Worm (Caenorhabditis elegans) whole organism, L2 larva: ENCODE results near the gene Y37A1B.4.

ENCODE experiments used
- C34F6.9 ChIP-seq: fragments of 150-350 bp; optimal IDR thresholded peaks from 2 replicates; lab custom pipeline; 2014; ENCODE audit warnings: missing biosample characterization, missing genetic modification characterization
- F13H6.1 ChIP-seq: sonication (generic microtip); optimal IDR thresholded peaks from 2 replicates; lab custom pipeline; 2016; ENCODE audit warnings: missing genetic modification characterization, missing compliant biosample characterization
- R02D3.7 ChIP-seq: fragments of 150-350 bp; optimal IDR thresholded peaks from 2 replicates; lab custom pipeline; 2014; ENCODE audit warnings: missing biosample characterization, missing genetic modification characterization
- ZK546.5 ChIP-seq: sonication (generic microtip); optimal IDR thresholded peaks from 2 replicates; lab custom pipeline; 2017; ENCODE audit warnings: missing biosample characterization, missing genetic modification characterization
- alr-1 ChIP-seq: fragments of 150-350 bp; optimal IDR thresholded peaks from 2 replicates; lab custom pipeline; 2014; ENCODE audit warnings: missing biosample characterization, missing genetic modification characterization
- aly-2 ChIP-seq: fragments of 150-350 bp; optimal IDR thresholded peaks from 2 replicates; lab custom pipeline; 2014; ENCODE audit warnings: missing biosample characterization, missing genetic modification characterization
- ama-1 ChIP-seq: fragments of 150-350 bp; optimal IDR thresholded peaks from 2 replicates; lab custom pipeline; 2018; ENCODE audit warnings: inconsistent platforms
- blmp-1 ChIP-seq: sonication (generic microtip); optimal IDR thresholded peaks from 2 replicates; lab custom pipeline; 2017; ENCODE audit warnings: missing genetic modification characterization, mild to moderate bottlenecking, missing compliant biosample characterization, antibody characterized with exemption, moderate library complexity; ENCODE audit not compliant: insufficient read depth
- ceh-82 ChIP-seq: fragments of 150-350 bp; optimal IDR thresholded peaks from 2 replicates; lab custom pipeline; 2014; ENCODE audit warnings: missing biosample characterization, missing genetic modification characterization
- crh-2 ChIP-seq: sonication (generic microtip); optimal IDR thresholded peaks from 2 replicates; lab custom pipeline; 2017; ENCODE audit warnings: missing biosample characterization, missing genetic modification characterization
- dmd-4 ChIP-seq: sonication (generic microtip); optimal IDR thresholded peaks from 2 replicates; lab custom pipeline; 2017; ENCODE audit warnings: missing biosample characterization, missing genetic modification characterization
- elt-1 ChIP-seq: fragments of 150-350 bp; optimal IDR thresholded peaks from 2 replicates; lab custom pipeline; 2014; ENCODE audit warnings: missing biosample characterization, missing genetic modification characterization
- elt-3 ChIP-seq: sonication (generic microtip); optimal IDR thresholded peaks from 2 replicates; lab custom pipeline; 2017; ENCODE audit warnings: missing biosample characterization, missing genetic modification characterization
- fos-1 ChIP-seq: fragments of 150-350 bp; optimal IDR thresholded peaks from 2 replicates; lab custom pipeline; 2014; ENCODE audit warnings: missing biosample characterization, missing genetic modification characterization
- gmeb-1 ChIP-seq: fragments of 150-350 bp; optimal IDR thresholded peaks from 2 replicates; lab custom pipeline; 2014; ENCODE audit warnings: missing biosample characterization, missing genetic modification characterization
- lsy-2 ChIP-seq, 2 experiments: fragments of 150-350 bp in 1 of 2; sonication (generic microtip) in 1 of 2; optimal IDR thresholded peaks; 2 replicates each; lab custom pipeline; 2014 to 2017; ENCODE audit warnings: missing biosample characterization in 2 of 2, missing genetic modification characterization in 2 of 2
- mab-5 ChIP-seq: fragments of 150-350 bp; optimal IDR thresholded peaks from 2 replicates; lab custom pipeline; 2014; ENCODE audit warnings: missing biosample characterization, missing genetic modification characterization
- mbf-1 ChIP-seq: sonication (generic microtip); optimal IDR thresholded peaks from 2 replicates; lab custom pipeline; 2017; ENCODE audit warnings: missing biosample characterization, missing genetic modification characterization
- mdl-1 ChIP-seq, 2 experiments: fragments of 150-350 bp in 1 of 2; sonication (generic microtip) in 1 of 2; optimal IDR thresholded peaks; 2 replicates each; lab custom pipeline; 2017; ENCODE audit warnings: missing biosample characterization in 2 of 2, missing genetic modification characterization in 2 of 2
- nhr-10 ChIP-seq: sonication (generic microtip); optimal IDR thresholded peaks from 2 replicates; lab custom pipeline; 2017; ENCODE audit warnings: missing biosample characterization, missing genetic modification characterization
- nhr-11 ChIP-seq: fragments of 150-350 bp; optimal IDR thresholded peaks from 2 replicates; lab custom pipeline; 2014; ENCODE audit warnings: missing biosample characterization, missing genetic modification characterization
- nhr-12 ChIP-seq: fragments of 150-350 bp; optimal IDR thresholded peaks from 2 replicates; lab custom pipeline; 2014; ENCODE audit warnings: missing biosample characterization, missing genetic modification characterization
- nhr-129 ChIP-seq: fragments of 150-350 bp; optimal IDR thresholded peaks from 2 replicates; lab custom pipeline; 2014; ENCODE audit warnings: missing biosample characterization, missing genetic modification characterization
- nhr-21 ChIP-seq: fragments of 150-350 bp; optimal IDR thresholded peaks from 2 replicates; lab custom pipeline; 2014; ENCODE audit warnings: missing biosample characterization, missing genetic modification characterization
- nhr-23 ChIP-seq: fragments of 150-350 bp; optimal IDR thresholded peaks from 2 replicates; lab custom pipeline; 2014; ENCODE audit warnings: missing biosample characterization, missing genetic modification reagents, missing genetic modification characterization
- nhr-25 ChIP-seq: fragments of 150-350 bp; sonication (generic microtip); optimal IDR thresholded peaks from 3 replicates; lab custom pipeline; 2014; ENCODE audit warnings: missing biosample characterization, missing genetic modification characterization
- nhr-77 ChIP-seq: fragments of 150-350 bp; optimal IDR thresholded peaks from 2 replicates; lab custom pipeline; 2014; ENCODE audit warnings: missing biosample characterization, missing genetic modification characterization
- peb-1 ChIP-seq: fragments of 150-350 bp; optimal IDR thresholded peaks from 2 replicates; lab custom pipeline; 2014; ENCODE audit warnings: missing biosample characterization, missing genetic modification characterization
- sem-4 ChIP-seq: fragments of 150-350 bp; optimal IDR thresholded peaks from 2 replicates; lab custom pipeline; 2014; ENCODE audit warnings: missing biosample characterization, missing genetic modification reagents, missing genetic modification characterization
- skn-1 ChIP-seq: sonication (generic microtip); optimal IDR thresholded peaks from 2 replicates; lab custom pipeline; 2017; ENCODE audit warnings: missing biosample characterization, missing genetic modification characterization
- sma-3 ChIP-seq: sonication (generic microtip); optimal IDR thresholded peaks from 2 replicates; lab custom pipeline; 2016; ENCODE audit warnings: missing genetic modification reagents, missing genetic modification characterization, missing compliant biosample characterization
- snpc-4 ChIP-seq: fragments of 150-350 bp; optimal IDR thresholded peaks from 2 replicates; lab custom pipeline; 2014; ENCODE audit warnings: missing biosample characterization, missing genetic modification characterization
- unc-39 ChIP-seq: fragments of 150-350 bp; optimal IDR thresholded peaks from 2 replicates; lab custom pipeline; 2014; ENCODE audit warnings: missing biosample characterization, missing genetic modification characterization
- unc-55 ChIP-seq: fragments of 150-350 bp; sonication (generic microtip); optimal IDR thresholded peaks from 3 replicates; lab custom pipeline; 2014; ENCODE audit warnings: missing biosample characterization, missing genetic modification reagents, missing genetic modification characterization
- unc-62 ChIP-seq: fragments of 150-350 bp; optimal IDR thresholded peaks from 2 replicates; lab custom pipeline; 2014; ENCODE audit warnings: missing biosample characterization, missing genetic modification reagents, missing genetic modification characterization
- zag-1 ChIP-seq: fragments of 150-350 bp; optimal IDR thresholded peaks from 2 replicates; lab custom pipeline; 2014; ENCODE audit warnings: missing biosample characterization, missing genetic modification characterization
- ztf-1 ChIP-seq: fragments of 200-800 bp; sonication (Bioruptor generic); conservative IDR thresholded peaks from 2 replicates; pipeline ENCODE4 v1.3.6; 2022; ENCODE audit warnings: missing genetic modification characterization, missing compliant biosample characterization

Y37A1B.4 gene

ce11 chrIV:14060612-14061011 lies at the start of gene Y37A1B.4:
Gene Y37A1B.4 (minus strand): TSS chrIV:14060712.
- no peak for TF ChIP-seq sma-3 (GFP tag; lab: Kevin White, UChicago)
- no peak for TF ChIP-seq zag-1
- TF ChIP-seq snpc-4 (tag; lab: Kevin White, UChicago) = no peak
- TF ChIP-seq crh-2 (tag; lab: Kevin White, UChicago) = no peak
- TF ChIP-seq C34F6.9 (tag; lab: Kevin White, UChicago) = no peak
- no peak for TF ChIP-seq skn-1 (tag; lab: Kevin White, UChicago)
- TF ChIP-seq sem-4 (tag; lab: Kevin White, UChicago) = no peak
- no peak for TF ChIP-seq ama-1 (lab: Kevin White, UChicago)

- TF ChIP-seq skn-1 (tag; lab: Kevin White, UChicago) = no peak
- no peak for TF ChIP-seq mbf-1 (tag; lab: Kevin White, UChicago)
- TF ChIP-seq crh-2 (tag; lab: Kevin White, UChicago) = no peak
Measured at ce11 chrIV:14107647-14108046, 47.1 kb upstream of the Y37A1B.4 start.

ce11 chrIV:14106274-14106673 lies 45.8 kb upstream of the Y37A1B.4 start, which contains the start of gene ins-34:
Gene ins-34 (plus strand): TSS chrIV:14106574.
- no peak for TF ChIP-seq gmeb-1 (tag; lab: Kevin White, UChicago)
- TF ChIP-seq unc-62 (GFP tag; lab: Kevin White, UChicago) = no peak
- TF ChIP-seq mbf-1 (tag; lab: Kevin White, UChicago) = no peak
- TF ChIP-seq nhr-77 (tag; lab: Kevin White, UChicago) = no peak

ce11 chrIV:14104745-14105144 lies 44.2 kb upstream of the Y37A1B.4 start:
- no peak for TF ChIP-seq alr-1 (tag; lab: Kevin White, UChicago)
- TF ChIP-seq nhr-12 = no peak
- TF ChIP-seq lsy-2 (tag; optimal IDR thresholded peaks at IDR 0.05; lab: Kevin White, UChicago) = no peak
- no peak for TF ChIP-seq F13H6.1 (tag; lab: Kevin White, UChicago)
- no peak for TF ChIP-seq ceh-82
- TF ChIP-seq peb-1 (tag; lab: Kevin White, UChicago) = no peak
- no peak for TF ChIP-seq dmd-4 (tag; lab: Kevin White, UChicago)
- no peak for TF ChIP-seq unc-62 (GFP tag; lab: Kevin White, UChicago)
- no peak for TF ChIP-seq mab-5 (tag; lab: Kevin White, UChicago)
- no peak for TF ChIP-seq elt-3 (tag; lab: Kevin White, UChicago)
- TF ChIP-seq nhr-77 (tag; lab: Kevin White, UChicago) = no peak
- TF ChIP-seq nhr-11 (tag; lab: Kevin White, UChicago) = no peak
- TF ChIP-seq mdl-1 (tag; optimal IDR thresholded peaks at IDR 0.05; lab: Kevin White, UChicago) = no peak
- TF ChIP-seq nhr-25 = no peak
- no peak for TF ChIP-seq nhr-23 (tag; lab: Kevin White, UChicago)
- no peak for TF ChIP-seq blmp-1 (tag; lab: Kevin White, UChicago)
- no peak for TF ChIP-seq R02D3.7
- no peak for TF ChIP-seq elt-1 (tag; lab: Kevin White, UChicago)
- no peak for TF ChIP-seq mbf-1 (tag; lab: Kevin White, UChicago)

ce11 chrIV:14103054-14103453 lies 42.5 kb upstream of the Y37A1B.4 start, which contains the start of gene F52B11.5:
Gene F52B11.5 (minus strand): TSS chrIV:14103231.
- TF ChIP-seq C34F6.9 (tag; lab: Kevin White, UChicago) (peak; percentile 62), crh-2 (tag; lab: Kevin White, UChicago) (peak; percentile 22), ztf-1 (no peak), fos-1 (tag; lab: Kevin White, UChicago) (peak; percentile 35), ZK546.5 (tag; lab: Kevin White, UChicago) (no peak), peb-1 (tag; lab: Kevin White, UChicago) (no peak), sem-4 (tag; lab: Kevin White, UChicago) (no peak), unc-55 (peak; percentile 65), nhr-129 (peak; percentile 71), sma-3 (GFP tag; lab: Kevin White, UChicago) (no peak)

- no peak for TF ChIP-seq unc-55
- TF ChIP-seq nhr-77 (tag; lab: Kevin White, UChicago) = no peak
- TF ChIP-seq alr-1 (tag; lab: Kevin White, UChicago) = no peak
- no peak for TF ChIP-seq nhr-21 (tag; lab: Kevin White, UChicago)
- TF ChIP-seq sem-4 (tag; lab: Kevin White, UChicago) = no peak
- no peak for TF ChIP-seq mdl-1 (tag; optimal IDR thresholded peaks at IDR 0.05; lab: Kevin White, UChicago)
- TF ChIP-seq ama-1 (lab: Kevin White, UChicago) = no peak
- no peak for TF ChIP-seq fos-1 (tag; lab: Kevin White, UChicago)
- no peak for TF ChIP-seq unc-39 (tag; lab: Kevin White, UChicago)
- no peak for TF ChIP-seq nhr-10 (tag; lab: Kevin White, UChicago)
- no peak for TF ChIP-seq nhr-11 (tag; lab: Kevin White, UChicago)
- TF ChIP-seq nhr-23 (tag; lab: Kevin White, UChicago) = no peak
- TF ChIP-seq R02D3.7 = no peak
- TF ChIP-seq blmp-1 (tag; lab: Kevin White, UChicago) = no peak
- TF ChIP-seq mab-5 (tag; lab: Kevin White, UChicago) = no peak
- TF ChIP-seq aly-2 = no peak
Measured at ce11 chrIV:14099256-14099655, 38.7 kb upstream of the Y37A1B.4 start, which contains the start of gene col-133. Gene col-133 (minus strand): TSS chrIV:14099356.
